Fruit fly (Drosophila melanogaster) whole organism, pupa: ENCODE results near the gene CG18234.

Experiments
- CG10348 ChIP-seq: fragments of 200-800 bp; sonication (Bioruptor generic); IDR thresholded peaks from 2 replicates; pipeline ENCODE4 v1.3.6; 2022; ENCODE audit warnings: missing biosample characterization, missing genetic modification characterization
- CG12605 ChIP-seq: fragments of 200-800 bp; sonication (Bioruptor generic); IDR thresholded peaks from 2 replicates; pipeline ENCODE4 v1.3.6; 2022; ENCODE audit warnings: missing biosample characterization, missing genetic modification characterization
- CG13204 ChIP-seq: fragments of 200-800 bp; sonication (Bioruptor generic); optimal IDR thresholded peaks from 2 replicates; lab custom pipeline; 2018; ENCODE audit warnings: missing biosample characterization, mild to moderate bottlenecking, missing genetic modification characterization, moderate library complexity
- CG14655 ChIP-seq: fragments of 200-800 bp; sonication (Bioruptor generic); optimal IDR thresholded peaks from 3 replicates; lab custom pipeline; 2017; ENCODE audit warnings: mild to moderate bottlenecking, missing biosample characterization, missing genetic modification reagents, missing genetic modification characterization
- CG15710 ChIP-seq: fragments of 200-800 bp; sonication (Bioruptor generic); optimal IDR thresholded peaks from 2 replicates; lab custom pipeline; 2018; ENCODE audit warnings: missing biosample characterization, mild to moderate bottlenecking, missing genetic modification characterization, moderate library complexity
- CG17806 ChIP-seq: fragments of 200-800 bp; sonication (Bioruptor generic); optimal IDR thresholded peaks from 2 replicates; lab custom pipeline; 2018; ENCODE audit warnings: missing biosample characterization, mild to moderate bottlenecking, missing genetic modification characterization, moderate library complexity
- CG32121 ChIP-seq: fragments of 200-800 bp; sonication (Bioruptor generic); IDR thresholded peaks from 2 replicates; pipeline ENCODE4 v1.3.6; 2022; ENCODE audit warnings: missing biosample characterization, missing genetic modification characterization
- CG34367 ChIP-seq: fragments of 200-800 bp; sonication (Bioruptor generic); optimal IDR thresholded peaks from 2 replicates; lab custom pipeline; 2018; ENCODE audit warnings: missing biosample characterization, mild to moderate bottlenecking, missing genetic modification characterization
- CG4496 ChIP-seq: fragments of 200-800 bp; sonication (Bioruptor generic); IDR thresholded peaks from 3 replicates; pipeline ENCODE4 v1.3.6; 2022; ENCODE audit warnings: missing biosample characterization, missing genetic modification characterization
- CG8159 ChIP-seq: fragments of 200-800 bp; sonication (Bioruptor generic); optimal IDR thresholded peaks from 3 replicates; lab custom pipeline; 2018; ENCODE audit warnings: missing biosample characterization, mild to moderate bottlenecking, missing genetic modification characterization, moderate library complexity
- CG8301 ChIP-seq: fragments of 200-800 bp; sonication (Bioruptor generic); optimal IDR thresholded peaks from 2 replicates; lab custom pipeline; 2018; ENCODE audit warnings: missing biosample characterization, mild to moderate bottlenecking, missing genetic modification characterization
- CG9948 ChIP-seq: fragments of 200-800 bp; sonication (Bioruptor generic); optimal IDR thresholded peaks from 2 replicates; lab custom pipeline; 2018; ENCODE audit warnings: missing biosample characterization, mild to moderate bottlenecking, missing genetic modification characterization, moderate library complexity
- D1 ChIP-seq: fragments of 200-800 bp; sonication (Bioruptor generic); optimal IDR thresholded peaks from 2 replicates; lab custom pipeline; 2018; ENCODE audit warnings: missing biosample characterization, mild to moderate bottlenecking, missing genetic modification characterization, moderate library complexity
- EcR ChIP-seq: fragments of 200-800 bp; sonication (Bioruptor generic); optimal IDR thresholded peaks from 3 replicates; lab custom pipeline; 2019; ENCODE audit warnings: missing biosample characterization, missing genetic modification characterization, mild to moderate bottlenecking, moderate library complexity, missing genetic modification reagents
- Ets98B ChIP-seq: fragments of 200-800 bp; sonication (Bioruptor generic); IDR thresholded peaks from 2 replicates; pipeline ENCODE4 v1.3.6; 2022; ENCODE audit warnings: missing biosample characterization, missing genetic modification characterization
- Pif1A ChIP-seq: fragments of 200-800 bp; sonication (Bioruptor generic); optimal IDR thresholded peaks from 3 replicates; lab custom pipeline; 2016; ENCODE audit warnings: missing biosample characterization, missing genetic modification characterization
- Pif1B ChIP-seq: fragments of 200-800 bp; sonication (Bioruptor generic); optimal IDR thresholded peaks from 3 replicates; lab custom pipeline; 2016; ENCODE audit warnings: missing biosample characterization, missing genetic modification characterization
- Snoo ChIP-seq: fragments of 200-800 bp; sonication (Bioruptor generic); optimal IDR thresholded peaks from 3 replicates; lab custom pipeline; 2017; ENCODE audit warnings: missing biosample characterization, mild to moderate bottlenecking, missing genetic modification characterization, inconsistent platforms
- fd96Ca ChIP-seq: fragments of 200-800 bp; sonication (Bioruptor generic); IDR thresholded peaks from 3 replicates; pipeline ENCODE4 v1.3.6; 2022; ENCODE audit warnings: missing biosample characterization, missing genetic modification characterization
- gl ChIP-seq: fragments of 200-800 bp; sonication (Bioruptor generic); optimal IDR thresholded peaks from 2 replicates; lab custom pipeline; 2018; ENCODE audit warnings: missing biosample characterization, mild to moderate bottlenecking, missing genetic modification characterization
- rn ChIP-seq: fragments of 200-800 bp; sonication (Bioruptor generic); IDR thresholded peaks from 2 replicates; pipeline ENCODE4 v1.3.6; 2022; ENCODE audit warnings: missing biosample characterization, missing genetic modification characterization

Gene CG18234

dm6 chr3L:18625786-18626185 is 22.6 kb downstream of the CG18234 start, which contains the start of gene MYPT-75D:
TSS of gene MYPT-75D (plus strand) at chr3L:18625959.
- TF ChIP-seq Ets98B (GFP tag; lab: Robert Waterston, UW): peak; percentile 9; the same call in 1 of the 2 replicates
- peak; percentile 3 for TF ChIP-seq EcR
- TF ChIP-seq CG12605 (GFP tag; lab: Robert Waterston, UW): peak; percentile 22; the same call in 1 of the 2 replicates
- no peak for TF ChIP-seq fd96Ca (GFP tag; lab: Robert Waterston, UW)

- no peak for TF ChIP-seq EcR
- peak; percentile 42 for TF ChIP-seq CG8301 (tag; lab: Kevin White, UChicago)
- TF ChIP-seq D1 (tag; lab: Kevin White, UChicago): no peak
- no peak for TF ChIP-seq CG13204 (GFP tag; lab: Kevin White, UChicago)
- no peak for TF ChIP-seq CG8159
- peak; percentile 55 for TF ChIP-seq Ets98B (GFP tag; lab: Robert Waterston, UW)
- TF ChIP-seq rn (GFP tag; lab: Robert Waterston, UW): 0 out of 2 replicates have a peak, but pooled peaks have one; percentile 7
- no peak for TF ChIP-seq CG17806 (tag; lab: Kevin White, UChicago)
- TF ChIP-seq CG14655 (GFP tag; lab: Kevin White, UChicago): peak; percentile 44
- peak; percentile 2 for TF ChIP-seq CG9948
- TF ChIP-seq fd96Ca (GFP tag; lab: Robert Waterston, UW): peak; percentile 61; the same call in 1 of the 3 replicates
- TF ChIP-seq CG12605 (GFP tag; lab: Robert Waterston, UW): peak; percentile 30; the same call in 1 of the 2 replicates
- peak; percentile 49 for TF ChIP-seq Pif1A
- TF ChIP-seq CG34367 (tag; lab: Kevin White, UChicago): no peak
- no peak for TF ChIP-seq CG15710
- peak; percentile 72 for TF ChIP-seq CG32121 (GFP tag; lab: Robert Waterston, UW)
- TF ChIP-seq gl (tag; lab: Kevin White, UChicago): no peak
- no peak for TF ChIP-seq CG10348 (GFP tag; lab: Robert Waterston, UW)
- TF ChIP-seq CG4496: peak; percentile 66; the same call in 1 of the 3 replicates
- no peak for TF ChIP-seq Pif1B
- TF ChIP-seq Snoo (tag; lab: Kevin White, UChicago): no peak
Observed at dm6 chr3L:18626451-18627079, 23.3 kb downstream of the CG18234 start.

- TF ChIP-seq Pif1B (no peak), Pif1A (no peak), Snoo (tag; lab: Kevin White, UChicago) (no peak), gl (tag; lab: Kevin White, UChicago) (no peak), CG32121 (GFP tag; lab: Robert Waterston, UW) (no peak), CG10348 (GFP tag; lab: Robert Waterston, UW) (no peak), CG15710 (no peak), CG8159 (no peak), CG17806 (tag; lab: Kevin White, UChicago) (no peak), CG4496 (no peak; the same call in 2 of the 3 replicates), CG14655 (GFP tag; lab: Kevin White, UChicago) (peak; percentile 73), CG34367 (tag; lab: Kevin White, UChicago) (no peak), fd96Ca (GFP tag; lab: Robert Waterston, UW) (no peak; the same call in 2 of the 3 replicates), EcR (no peak), rn (GFP tag; lab: Robert Waterston, UW) (no peak), CG13204 (GFP tag; lab: Kevin White, UChicago) (peak; percentile 58), CG8301 (tag; lab: Kevin White, UChicago) (peak; percentile 66), D1 (tag; lab: Kevin White, UChicago) (no peak), Ets98B (GFP tag; lab: Robert Waterston, UW) (no peak), CG9948 (no peak), CG12605 (GFP tag; lab: Robert Waterston, UW) (peak; percentile 13; the same call in 1 of the 2 replicates)
Observed at dm6 chr3L:18627657-18628455, 24.6 kb downstream of the CG18234 start.

- TF ChIP-seq CG34367 (tag; lab: Kevin White, UChicago): no peak
- no peak for TF ChIP-seq CG9948
- TF ChIP-seq CG17806 (tag; lab: Kevin White, UChicago): no peak
- no peak for TF ChIP-seq CG8301 (tag; lab: Kevin White, UChicago)
- TF ChIP-seq CG15710: no peak
- TF ChIP-seq Pif1B: no peak
- TF ChIP-seq CG14655 (GFP tag; lab: Kevin White, UChicago): no peak
- no peak for TF ChIP-seq D1 (tag; lab: Kevin White, UChicago)
- no peak; the same call in 2 of the 3 replicates for TF ChIP-seq fd96Ca (GFP tag; lab: Robert Waterston, UW)
- TF ChIP-seq Snoo (tag; lab: Kevin White, UChicago): no peak
- no peak for TF ChIP-seq EcR
- no peak for TF ChIP-seq Pif1A
- no peak for TF ChIP-seq Ets98B (GFP tag; lab: Robert Waterston, UW)
- TF ChIP-seq, all 21 proteins: peak for 0
Observed at dm6 chr3L:18628458-18628857, 25.2 kb downstream of the CG18234 start.

dm6 chr3L:18629874-18630273 is 26.6 kb downstream of the CG18234 start:
- TF ChIP-seq D1 (tag; lab: Kevin White, UChicago) (no peak), CG34367 (tag; lab: Kevin White, UChicago) (no peak), CG14655 (GFP tag; lab: Kevin White, UChicago) (no peak), CG32121 (GFP tag; lab: Robert Waterston, UW) (no peak), Pif1B (no peak), CG10348 (GFP tag; lab: Robert Waterston, UW) (no peak), CG13204 (GFP tag; lab: Kevin White, UChicago) (no peak), EcR (no peak)
